Worm (Caenorhabditis elegans) whole organism, young adult: ENCODE measurements around the gene ZK899.5.

Source experiments
- ets-4 ChIP-seq: fragments of 200-800 bp; sonication (Bioruptor generic); optimal IDR thresholded peaks from 2 replicates; lab custom pipeline; 2018; ENCODE audit warnings: mild to moderate bottlenecking, missing genetic modification characterization, missing compliant biosample characterization
- xnd-1 ChIP-seq: sonication (generic microtip); optimal IDR thresholded peaks from 2 replicates; lab custom pipeline; 2016; ENCODE audit warnings: missing genotype, missing genetic modification reagents, missing genetic modification characterization, missing compliant biosample characterization

DNA sequence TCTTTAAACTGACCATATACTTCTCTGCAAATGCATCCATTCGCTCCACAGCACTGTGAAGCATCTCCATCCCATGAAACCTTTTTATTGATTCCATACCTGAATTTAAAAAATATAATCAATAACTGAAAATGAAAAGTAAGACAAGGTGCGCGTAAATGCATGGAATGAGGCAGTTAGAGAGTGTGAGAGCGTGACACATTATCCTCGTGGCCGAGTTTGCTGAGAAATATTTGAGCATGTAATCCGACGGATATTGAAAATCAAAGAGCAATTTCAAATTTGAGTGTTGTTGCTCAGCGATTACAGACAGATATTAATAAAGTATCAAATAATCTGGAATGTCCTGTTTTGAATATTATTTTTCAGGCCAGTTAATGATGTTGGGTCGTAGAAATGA lies 11.4 kb downstream of the ZK899.5 start, which contains the start of gene ZK899.7:
- TF ChIP-seq ets-4 (GFP tag; lab: Kevin White, UChicago) (no peak), xnd-1 (tag; lab: Kevin White, UChicago) (no peak)
